Worm (Caenorhabditis elegans): ENCODE results near the gene ttr-9.

The ttr-9 gene

DNA sequence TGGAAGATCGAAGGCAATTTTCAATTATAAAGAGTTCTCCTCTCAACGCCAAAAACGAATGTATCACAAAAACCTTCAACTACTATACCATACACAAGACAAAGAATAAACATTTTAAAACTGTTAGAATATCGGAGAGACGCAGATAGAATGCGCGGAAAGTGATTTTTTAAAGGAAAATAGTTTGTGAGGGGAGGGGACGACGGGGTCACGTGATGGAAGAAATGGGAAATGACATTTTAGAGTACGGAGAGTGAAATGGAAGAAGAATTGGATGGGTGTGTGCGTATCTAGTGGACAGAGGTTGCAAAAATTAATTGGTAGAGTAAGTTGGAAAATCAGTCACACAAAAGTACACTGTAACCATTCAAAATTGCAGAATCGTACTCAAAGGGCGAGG, 28.2 kb upstream of the ttr-9 start:
- no peak for TF ChIP-seq hmg-4 (GFP tag; optimal IDR thresholded peaks at IDR 0.05)
- TF ChIP-seq scrt-1 (GFP tag; IDR thresholded peaks at IDR 0.05), result no peak
- TF ChIP-seq ama-1 (optimal IDR thresholded peaks at IDR 0.05), result no peak
- TF ChIP-seq ets-7 (tag; optimal IDR thresholded peaks at IDR 0.05), result no peak
- no peak for TF ChIP-seq ceh-36 (tag; optimal IDR thresholded peaks at IDR 0.05)
- no peak for TF ChIP-seq tbx-37 (GFP tag; conservative IDR thresholded peaks at IDR 0.05)
- no peak for TF ChIP-seq tra-4 (tag; optimal IDR thresholded peaks at IDR 0.05)
- TF ChIP-seq B0310.2 (tag; optimal IDR thresholded peaks at IDR 0.05), result no peak
- TF ChIP-seq pes-1 (GFP tag; IDR thresholded peaks at IDR 0.05), result no peak

DNA sequence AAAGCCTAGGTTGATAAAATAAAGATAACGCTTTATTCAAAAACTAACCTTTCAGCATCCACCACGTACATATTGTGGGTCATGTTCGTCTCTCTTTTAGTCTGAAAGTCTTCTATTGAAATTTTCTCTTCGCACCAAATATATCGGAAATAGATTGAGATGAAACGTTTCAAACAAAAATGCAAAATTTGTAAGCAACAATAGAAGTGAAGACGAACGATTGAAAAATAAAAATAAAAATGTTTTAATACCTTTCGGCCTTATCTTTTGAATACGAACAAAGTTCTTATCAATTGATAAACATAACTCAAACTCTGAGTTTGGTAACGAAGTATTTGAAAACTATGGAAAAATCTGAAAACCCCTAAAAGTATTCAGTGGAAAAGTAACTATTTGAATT, 26.9 kb upstream of the ttr-9 start, which contains the start of gene F56H11.2:
TSS of gene F56H11.2 (minus strand) at position 101 of the 400 bp plus-strand sequence.
- TF ChIP-seq hmbx-1 (tag; optimal IDR thresholded peaks at IDR 0.05) (no peak), B0310.2 (tag; optimal IDR thresholded peaks at IDR 0.05) (no peak), hnd-1 (tag; optimal IDR thresholded peaks at IDR 0.05) (no peak), aly-1 (tag; optimal IDR thresholded peaks at IDR 0.05) (no peak), tra-4 (tag; optimal IDR thresholded peaks at IDR 0.05) (no peak), ama-1 (optimal IDR thresholded peaks at IDR 0.05) (no peak), F13C5.2 (tag; optimal IDR thresholded peaks at IDR 0.05) (no peak), hmg-4 (GFP tag; optimal IDR thresholded peaks at IDR 0.05) (no peak)

DNA sequence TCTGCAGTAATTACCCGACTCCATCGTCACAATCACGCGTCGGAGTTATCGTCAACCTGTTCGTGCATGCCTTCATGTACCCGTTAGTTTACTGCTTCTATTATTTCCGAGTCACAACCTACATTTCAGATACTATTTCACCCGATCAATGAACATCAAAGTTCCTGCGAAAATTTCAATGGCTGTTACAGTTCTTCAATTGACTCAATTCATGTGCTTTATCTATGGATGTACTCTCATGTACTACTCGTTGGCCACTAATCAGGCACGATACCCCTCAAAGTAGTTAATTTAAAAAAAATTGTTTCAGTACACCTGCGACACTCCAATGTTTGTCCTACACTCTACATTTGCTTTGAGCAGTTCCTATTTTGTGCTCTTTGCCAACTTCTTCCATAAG, 24.6 kb upstream of the ttr-9 start:
- no peak for TF ChIP-seq hmg-4 (GFP tag; optimal IDR thresholded peaks at IDR 0.05)
- TF ChIP-seq tbx-11 (GFP tag; IDR thresholded peaks at IDR 0.05), result no peak
- TF ChIP-seq scrt-1 (GFP tag; IDR thresholded peaks at IDR 0.05), result no peak
- no peak for TF ChIP-seq hnd-1 (tag; optimal IDR thresholded peaks at IDR 0.05)
- no peak for TF ChIP-seq flt-1 (GFP tag; IDR thresholded peaks at IDR 0.05)
- no peak for TF ChIP-seq ceh-13 (GFP tag; optimal IDR thresholded peaks at IDR 0.05)

DNA sequence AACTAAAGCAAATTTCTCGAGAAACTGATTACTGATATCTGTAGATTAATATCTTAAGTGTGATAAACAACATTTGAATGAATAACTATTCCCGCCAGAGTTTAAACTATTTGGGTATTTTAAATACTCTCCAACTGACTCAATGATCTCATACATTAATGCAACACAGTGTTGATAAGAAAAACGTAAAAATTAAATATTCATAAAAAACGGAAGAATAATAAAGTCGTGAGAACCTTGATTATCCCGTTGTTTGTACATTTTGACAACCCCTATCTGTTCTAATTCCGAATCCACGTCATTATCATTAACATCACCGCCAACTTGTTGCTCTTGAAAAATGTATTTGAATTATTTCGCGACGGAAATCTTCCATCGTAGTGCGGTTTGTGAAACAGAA, 23.5 kb upstream of the ttr-9 start, which contains the start of gene elo-7:
TSS of gene elo-7 (plus strand) at position 301 of the 400 bp plus-strand sequence.
- no peak for TF ChIP-seq ama-1 (optimal IDR thresholded peaks at IDR 0.05)
- no peak for TF ChIP-seq hmg-4 (GFP tag; optimal IDR thresholded peaks at IDR 0.05)
- TF ChIP-seq tbx-11 (GFP tag; IDR thresholded peaks at IDR 0.05), result no peak
- TF ChIP-seq sea-1 (GFP tag; conservative IDR thresholded peaks at IDR 0.05), result no peak
- no peak for TF ChIP-seq B0310.2 (tag; optimal IDR thresholded peaks at IDR 0.05)
- no peak for TF ChIP-seq ceh-13 (GFP tag; optimal IDR thresholded peaks at IDR 0.05)
- TF ChIP-seq aly-1 (tag; optimal IDR thresholded peaks at IDR 0.05), result no peak
- no peak for TF ChIP-seq tbx-37 (GFP tag; conservative IDR thresholded peaks at IDR 0.05)
- no peak for TF ChIP-seq ets-7 (tag; optimal IDR thresholded peaks at IDR 0.05)
- TF ChIP-seq tra-4 (tag; optimal IDR thresholded peaks at IDR 0.05), result no peak
- TF ChIP-seq hmbx-1 (tag; optimal IDR thresholded peaks at IDR 0.05), result no peak
- TF ChIP-seq ceh-36 (tag; optimal IDR thresholded peaks at IDR 0.05), result no peak
- TF ChIP-seq flt-1 (GFP tag; IDR thresholded peaks at IDR 0.05), result no peak
- no peak for TF ChIP-seq scrt-1 (GFP tag; IDR thresholded peaks at IDR 0.05)
- no peak for TF ChIP-seq pes-1 (GFP tag; IDR thresholded peaks at IDR 0.05)
- no peak for TF ChIP-seq F13C5.2 (tag; optimal IDR thresholded peaks at IDR 0.05)
- TF ChIP-seq hnd-1 (tag; optimal IDR thresholded peaks at IDR 0.05), result no peak

DNA sequence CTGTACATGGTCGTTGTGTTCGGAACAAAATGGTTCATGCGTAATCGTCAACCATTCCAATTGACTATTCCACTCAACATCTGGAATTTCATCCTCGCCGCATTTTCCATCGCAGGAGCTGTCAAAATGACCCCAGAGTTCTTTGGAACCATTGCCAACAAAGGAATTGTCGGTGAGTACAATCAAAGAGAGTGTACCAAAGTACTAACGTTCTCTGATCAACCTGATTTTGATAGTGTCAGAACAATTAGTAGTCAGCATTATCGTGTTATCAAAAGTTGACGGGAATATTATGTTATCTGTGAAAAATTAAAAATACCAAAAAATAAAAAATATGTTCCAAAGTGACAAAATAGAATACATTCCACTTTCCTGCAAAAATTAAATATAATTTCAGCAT, 20.9 kb upstream of the ttr-9 start:
- TF ChIP-seq B0310.2 (tag; optimal IDR thresholded peaks at IDR 0.05) (no peak), scrt-1 (GFP tag; IDR thresholded peaks at IDR 0.05) (no peak), ama-1 (optimal IDR thresholded peaks at IDR 0.05) (no peak), ets-7 (tag; optimal IDR thresholded peaks at IDR 0.05) (no peak), tbx-11 (GFP tag; IDR thresholded peaks at IDR 0.05) (no peak), ceh-36 (tag; optimal IDR thresholded peaks at IDR 0.05) (no peak), sea-1 (GFP tag; conservative IDR thresholded peaks at IDR 0.05) (no peak), hnd-1 (tag; optimal IDR thresholded peaks at IDR 0.05) (no peak), flt-1 (GFP tag; IDR thresholded peaks at IDR 0.05) (no peak), hmg-4 (GFP tag; optimal IDR thresholded peaks at IDR 0.05) (no peak), hmbx-1 (tag; optimal IDR thresholded peaks at IDR 0.05) (no peak)

DNA sequence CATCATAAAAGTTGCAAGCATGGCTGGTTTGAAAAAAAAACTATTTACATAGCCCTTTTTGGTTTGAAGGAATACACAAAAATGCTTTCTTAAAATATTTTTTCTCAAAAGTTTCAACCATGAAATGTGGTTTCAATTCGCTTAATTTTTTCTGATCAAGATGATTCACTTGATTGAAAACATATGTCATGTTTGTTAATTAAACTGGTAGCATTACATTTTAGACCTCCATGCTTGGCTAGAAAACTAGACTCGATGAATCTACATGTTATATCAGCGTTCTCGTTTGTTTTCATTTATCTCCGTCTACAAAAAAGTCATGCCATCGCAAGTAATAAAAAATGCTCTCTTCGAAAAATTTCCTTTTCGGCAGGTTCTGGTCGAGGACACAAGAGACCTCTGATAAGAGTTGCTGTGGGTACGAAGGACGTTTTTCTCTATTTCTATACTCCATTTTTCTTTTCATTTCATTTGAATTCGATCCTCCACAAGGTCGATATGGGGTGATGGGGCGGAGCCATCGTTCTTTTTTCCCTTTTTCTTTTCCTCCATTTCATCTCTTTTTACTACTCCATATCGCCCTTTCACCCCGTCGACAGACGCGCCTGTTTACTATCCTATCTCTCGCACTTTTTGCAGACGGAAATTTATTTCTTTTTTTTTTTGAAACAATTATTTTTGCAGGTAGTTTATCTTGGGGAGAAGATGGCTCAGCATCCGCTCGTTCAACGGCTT, 19.7 kb upstream of the ttr-9 start, which contains the start of gene elo-1:
TSS of gene elo-1 (plus strand) at position 685 of the 735 bp plus-strand sequence.
- no peak for TF ChIP-seq hmbx-1 (tag; optimal IDR thresholded peaks at IDR 0.05)
- no peak for TF ChIP-seq pes-1 (GFP tag; IDR thresholded peaks at IDR 0.05)
- TF ChIP-seq tbx-11 (GFP tag; IDR thresholded peaks at IDR 0.05), result no peak
- TF ChIP-seq flt-1 (GFP tag; IDR thresholded peaks at IDR 0.05), result no peak
- no peak for TF ChIP-seq scrt-1 (GFP tag; IDR thresholded peaks at IDR 0.05)
- no peak for TF ChIP-seq F13C5.2 (tag; optimal IDR thresholded peaks at IDR 0.05)
- TF ChIP-seq hmg-4 (GFP tag; optimal IDR thresholded peaks at IDR 0.05), result no peak
- no peak for TF ChIP-seq aly-1 (tag; optimal IDR thresholded peaks at IDR 0.05)
- TF ChIP-seq ets-7 (tag; optimal IDR thresholded peaks at IDR 0.05), result no peak
- TF ChIP-seq tbx-37 (GFP tag; conservative IDR thresholded peaks at IDR 0.05), result no peak
- TF ChIP-seq ceh-36 (tag; optimal IDR thresholded peaks at IDR 0.05), result no peak
- TF ChIP-seq ceh-13 (GFP tag; optimal IDR thresholded peaks at IDR 0.05), result no peak
- no peak for TF ChIP-seq ama-1 (optimal IDR thresholded peaks at IDR 0.05)
- no peak for TF ChIP-seq tra-4 (tag; optimal IDR thresholded peaks at IDR 0.05)

DNA sequence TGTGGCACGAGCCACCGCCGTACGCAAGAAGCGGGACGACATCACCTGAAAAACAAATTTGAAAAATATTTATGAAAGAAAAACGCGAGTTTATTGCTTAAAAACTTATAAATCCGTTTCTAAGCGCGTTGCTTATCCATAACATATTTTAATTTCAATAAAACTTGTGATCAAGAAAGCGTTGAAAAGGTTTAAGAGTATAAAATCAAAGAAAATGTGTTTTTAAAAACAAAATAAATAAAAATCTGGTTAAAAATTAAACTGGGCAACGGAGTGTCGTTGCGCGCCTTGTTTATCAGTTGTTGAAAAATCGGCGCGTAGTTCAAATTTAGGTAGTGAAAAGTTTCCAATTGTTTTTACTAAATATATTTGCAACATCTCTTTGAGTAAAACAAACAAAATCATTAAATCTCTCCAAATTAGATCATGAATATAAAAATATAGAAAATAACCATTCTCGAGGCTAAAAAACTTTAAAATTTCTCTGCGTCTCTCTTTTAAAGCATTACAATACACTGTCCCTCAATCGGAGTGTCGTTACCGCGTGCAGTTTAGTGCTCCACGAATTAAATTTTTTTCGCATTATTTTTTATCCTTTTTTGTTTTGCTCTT, 18.8 kb upstream of the ttr-9 start, which contains the start of gene ndua-5:
TSS of gene ndua-5 (minus strand) at position 51 of the 612 bp plus-strand sequence.
- TF ChIP-seq F13C5.2 (tag; optimal IDR thresholded peaks at IDR 0.05), result peak; percentile 11
- TF ChIP-seq tbx-11 (GFP tag; IDR thresholded peaks at IDR 0.05), result no peak
